Worm (Caenorhabditis elegans): Measurements from ENCODE around the gene F10B5.2.

ce11 chrII:8152711-8153325, 8.3 kb downstream of the F10B5.2 start:
- TF ChIP-seq lsy-2 (tag; optimal IDR thresholded peaks at IDR 0.05) (no peak), blmp-1 (tag; optimal IDR thresholded peaks at IDR 0.05) (no peak), ama-1 (optimal IDR thresholded peaks at IDR 0.05) (no peak), elt-2 (tag; optimal IDR thresholded peaks at IDR 0.05) (no peak)

Data from whole organism, L1 larva.